Worm (Caenorhabditis elegans): ENCODE results near the gene nipi-3.

Gene nipi-3

ce11 chrX:15576942-15577341 is 30.8 kb upstream of the nipi-3 start, which contains the start of gene K09A9.6:
TSS of gene K09A9.6 (plus strand) at chrX:15577242.
- TF ChIP-seq mdl-1 (tag; optimal IDR thresholded peaks at IDR 0.05): no peak
- TF ChIP-seq zip-11 (GFP tag; IDR thresholded peaks at IDR 0.05): no peak

- no peak for TF ChIP-seq Y5F2A.4 (GFP tag; optimal IDR thresholded peaks at IDR 0.05)
- no peak for TF ChIP-seq hmg-1.1 (GFP tag; IDR thresholded peaks at IDR 0.05)
- TF ChIP-seq fkh-10 (GFP tag; optimal IDR thresholded peaks at IDR 0.05): no peak
- TF ChIP-seq R02D3.7 (tag; optimal IDR thresholded peaks at IDR 0.05): no peak
Observed at ce11 chrX:15585144-15585543, 22.6 kb upstream of the nipi-3 start.

DNA sequence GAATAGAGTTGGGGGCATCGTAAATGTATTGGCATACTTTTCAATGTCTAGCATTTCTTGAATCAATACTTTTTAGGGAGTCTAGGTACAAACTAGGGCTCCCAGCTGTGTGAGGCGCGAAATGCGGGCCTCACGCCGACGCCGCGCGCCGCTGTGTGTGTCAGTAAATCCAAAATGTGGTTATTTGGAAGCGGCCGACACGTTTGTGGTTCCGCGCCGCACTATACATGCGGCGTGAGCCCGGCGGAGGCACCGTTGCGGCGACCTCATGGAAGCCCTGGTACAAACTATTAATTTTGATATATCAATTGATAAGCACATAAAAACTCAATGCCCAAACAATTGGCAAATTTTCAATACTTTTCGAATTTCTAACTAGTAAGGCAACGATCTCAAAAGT is 21.6 kb upstream of the nipi-3 start:
- peak; percentile 42; the same call in 1 of the 2 replicates for TF ChIP-seq set-16 (GFP tag; IDR thresholded peaks at IDR 0.05)
- no peak for TF ChIP-seq fos-1 (tag; optimal IDR thresholded peaks at IDR 0.05)
- no peak for TF ChIP-seq zip-2 (tag; optimal IDR thresholded peaks at IDR 0.05)

ce11 chrX:15590347-15590928 is 17.3 kb upstream of the nipi-3 start, which contains the start of gene gas-1:
TSS of gene gas-1 (minus strand) at chrX:15590397.
- TF ChIP-seq ceh-20 (GFP tag; IDR thresholded peaks at IDR 0.05) (no peak), daf-16 (GFP tag; optimal IDR thresholded peaks at IDR 0.05) (no peak), daf-16 (tag; optimal IDR thresholded peaks at IDR 0.05) (peak; percentile 55), mes-2 (tag; optimal IDR thresholded peaks at IDR 0.05; ENCODE audit: poor library complexity, severe bottlenecking) (peak; percentile 49), hlh-30 (tag; optimal IDR thresholded peaks at IDR 0.05; ENCODE audit: insufficient read depth) (peak; percentile 39), aha-1 (tag) (peak; percentile 28), hmg-1.1 (GFP tag; IDR thresholded peaks at IDR 0.05) (no peak)

ce11 chrX:15591068-15591467 is 16.7 kb upstream of the nipi-3 start, which contains the start of gene usp-33:
TSS of gene usp-33 (plus strand) at chrX:15591368.
- TF ChIP-seq nhr-41 (GFP tag; IDR thresholded peaks at IDR 0.05): no peak
- no peak for TF ChIP-seq F26F4.8 (GFP tag; conservative IDR thresholded peaks at IDR 0.05)
- TF ChIP-seq fkh-10 (GFP tag; optimal IDR thresholded peaks at IDR 0.05): no peak
- no peak for TF ChIP-seq snpc-1.2 (GFP tag; IDR thresholded peaks at IDR 0.05)
- peak; percentile 21 for TF ChIP-seq aha-1 (tag)

DNA sequence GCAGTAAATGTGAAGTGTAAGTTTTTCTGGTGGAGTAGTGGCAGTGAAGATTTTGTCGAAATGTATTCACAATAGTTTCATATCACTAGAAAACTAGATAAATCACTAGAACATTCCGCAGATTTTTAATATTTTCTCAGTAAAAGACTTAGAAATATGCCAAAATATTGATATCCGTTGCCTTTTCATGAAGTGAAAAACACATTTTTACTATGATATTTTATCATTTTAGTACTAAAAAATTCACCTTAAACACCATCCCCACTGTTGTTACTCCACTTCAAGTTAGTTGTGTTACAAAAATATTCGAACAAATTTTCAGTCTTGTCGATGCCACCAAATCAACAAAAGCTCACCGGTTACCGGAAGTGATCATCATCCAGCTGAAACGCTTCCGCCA is 14.4 kb upstream of the nipi-3 start:
- TF ChIP-seq aha-1 (tag) (peak; percentile 80), unc-62 (GFP tag; optimal IDR thresholded peaks at IDR 0.05 in 1 of 2) (peak in 1 of 2 experiments; percentile 62), unc-62 (tag; optimal IDR thresholded peaks at IDR 0.05) (no peak), ces-1 (GFP tag; optimal IDR thresholded peaks at IDR 0.05) (no peak), ztf-7 (tag; optimal IDR thresholded peaks at IDR 0.05) (no peak), dmd-9 (GFP tag; IDR thresholded peaks at IDR 0.05) (no peak), skn-1 (tag; optimal IDR thresholded peaks at IDR 0.05) (no peak)

DNA sequence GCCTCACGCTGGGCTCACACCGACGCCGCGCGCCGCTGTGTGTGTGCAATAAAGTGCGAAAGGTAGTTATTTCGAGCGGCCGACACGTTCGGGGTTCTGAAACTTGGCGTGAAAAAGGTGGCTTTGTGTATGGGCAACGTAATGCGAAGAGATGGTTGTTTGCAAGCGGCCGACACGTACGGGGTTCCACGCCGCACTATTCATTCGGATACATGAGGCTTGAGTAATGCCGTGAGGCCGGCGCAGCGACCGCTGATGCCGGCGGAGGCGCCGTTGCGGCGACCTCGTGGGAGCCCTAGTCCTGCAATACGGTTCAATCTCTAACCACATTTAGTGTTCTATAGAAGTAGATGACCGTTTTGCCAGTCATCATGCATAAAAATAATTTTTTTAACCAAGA is 13.8 kb upstream of the nipi-3 start:
- TF ChIP-seq nhr-11 (tag; optimal IDR thresholded peaks at IDR 0.05): no peak
- no peak for TF ChIP-seq madf-5 (GFP tag; IDR thresholded peaks at IDR 0.05)
- no peak for TF ChIP-seq snpc-1.2 (GFP tag; IDR thresholded peaks at IDR 0.05)
- no peak for TF ChIP-seq dpl-1 (GFP tag; optimal IDR thresholded peaks at IDR 0.05)
- TF ChIP-seq aha-1 (tag): peak; percentile 11
- TF ChIP-seq ZK337.2 (GFP tag; IDR thresholded peaks at IDR 0.05): no peak
- TF ChIP-seq hlh-11 (tag; optimal IDR thresholded peaks at IDR 0.05): no peak
- no peak for TF ChIP-seq mep-1 (tag; optimal IDR thresholded peaks at IDR 0.05)
- TF ChIP-seq T26A8.4 (GFP tag; IDR thresholded peaks at IDR 0.05): no peak
- no peak for TF ChIP-seq ama-1 (optimal IDR thresholded peaks at IDR 0.05)
- TF ChIP-seq set-16 (GFP tag; IDR thresholded peaks at IDR 0.05): peak; percentile 70

Data from whole organism, L4 larva.